Worm (Caenorhabditis elegans): ENCODE results near the gene him-17.

DNA sequence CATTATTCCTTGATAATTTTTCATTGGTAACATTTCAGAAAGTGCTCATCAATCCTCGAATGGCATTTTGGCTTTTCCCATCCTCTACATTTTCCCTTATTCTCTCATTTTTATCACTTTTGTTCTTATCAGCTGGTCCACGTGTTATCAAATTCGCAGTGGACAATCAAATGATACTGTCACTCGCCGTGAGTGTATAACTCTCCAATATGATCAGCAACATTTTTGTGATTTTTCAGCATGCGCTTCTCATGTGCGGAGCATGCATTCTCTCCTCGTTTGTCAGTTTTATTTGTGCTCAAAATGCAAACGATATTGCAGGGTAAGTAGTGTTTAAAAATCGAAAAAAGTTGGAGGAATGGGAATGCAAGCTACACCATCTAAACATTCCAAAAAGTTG lies 36.1 kb downstream of the him-17 start:
- TF ChIP-seq nfyb-1 (GFP tag; IDR thresholded peaks at IDR 0.05) (no peak), cebp-2 (GFP tag; IDR thresholded peaks at IDR 0.05) (no peak), snpc-4 (GFP tag; optimal IDR thresholded peaks at IDR 0.05) (no peak), snpc-4 (tag; optimal IDR thresholded peaks at IDR 0.05) (no peak), ztf-25 (GFP tag; IDR thresholded peaks at IDR 0.05) (no peak), chd-7 (tag; optimal IDR thresholded peaks at IDR 0.05) (no peak), snpc-1.1 (tag; optimal IDR thresholded peaks at IDR 0.05; ENCODE audit: insufficient read depth) (no peak), lsy-27 (tag; optimal IDR thresholded peaks at IDR 0.05; ENCODE audit: borderline replicate concordance, insufficient read depth) (no peak), F39B2.1 (GFP tag; IDR thresholded peaks at IDR 0.05) (no peak), mel-28 (tag; optimal IDR thresholded peaks at IDR 0.05; ENCODE audit: borderline replicate concordance) (no peak), efl-1 (GFP tag; optimal IDR thresholded peaks at IDR 0.05) (no peak), T26A5.8 (tag; optimal IDR thresholded peaks at IDR 0.05) (no peak)
